Fruit fly (Drosophila melanogaster): ENCODE data around the gene Cpr66D.

DNA sequence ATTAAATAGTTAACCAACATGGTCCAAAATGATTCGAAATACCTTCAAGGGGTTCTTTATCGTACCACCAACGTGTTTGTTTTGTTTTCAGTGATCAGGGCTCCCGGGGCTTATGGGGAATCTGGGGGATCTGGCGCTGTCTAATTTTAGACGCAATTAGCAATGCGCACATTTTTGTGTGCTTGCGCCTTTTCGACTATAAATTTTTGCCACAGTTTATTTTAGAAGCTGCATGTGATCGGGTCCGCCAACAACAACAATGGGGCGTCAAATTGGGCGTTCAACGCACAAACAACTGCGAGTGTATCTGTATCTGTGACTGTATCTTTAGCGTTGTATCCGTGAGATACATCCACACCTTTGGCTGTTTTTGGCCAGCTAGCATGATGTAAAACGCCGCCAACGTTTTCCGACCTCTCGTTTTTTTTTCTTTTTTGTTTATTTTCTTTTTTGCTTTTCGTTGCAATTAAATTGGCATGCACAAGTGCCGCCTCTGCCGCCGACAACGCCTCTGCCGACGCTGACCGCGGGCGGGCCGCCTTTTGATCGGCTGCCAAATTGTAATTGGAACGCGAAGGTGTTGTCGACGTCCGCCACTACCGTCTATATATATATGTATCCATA, 33.2 kb downstream of the Cpr66D start:
- TF ChIP-seq Clk (GFP tag; optimal IDR thresholded peaks at IDR 0.05) = no peak
- TF ChIP-seq kay (GFP tag; ENCODE audit: borderline replicate concordance) = peak; percentile 24
- TF ChIP-seq CG7045 (GFP tag; optimal IDR thresholded peaks at IDR 0.05) = no peak
- TF ChIP-seq Hr96 (GFP tag; optimal IDR thresholded peaks at IDR 0.05) = peak; percentile 22
- no peak for TF ChIP-seq bab1 (GFP tag; optimal IDR thresholded peaks at IDR 0.05)
- no peak for TF ChIP-seq cic (GFP tag; optimal IDR thresholded peaks at IDR 0.05)
- no peak for TF ChIP-seq CG7101 (tag; optimal IDR thresholded peaks at IDR 0.05)
- peak; percentile 46 for TF ChIP-seq tj (GFP tag; optimal IDR thresholded peaks at IDR 0.05)
- no peak for TF ChIP-seq CG12768 (GFP tag; optimal IDR thresholded peaks at IDR 0.05)
- no peak for TF ChIP-seq ovo (GFP tag; optimal IDR thresholded peaks at IDR 0.05)
- TF ChIP-seq CG33017 (tag; optimal IDR thresholded peaks at IDR 0.05) = peak; percentile 21
- TF ChIP-seq cnc (optimal IDR thresholded peaks at IDR 0.05) = no peak

All from whole organism, adult.